Fruit fly (Drosophila melanogaster) Kc167 (cell line): ENCODE measurements around the gene CG5793.

Experiments used
- Myc ChIP-seq: fragments of >200 bp; optimal IDR thresholded peaks from 2 replicates; lab custom pipeline; 2017; ENCODE audit warnings: missing external identifiers
- Sin3A ChIP-seq: fragments of >200 bp; optimal IDR thresholded peaks from 2 replicates; lab custom pipeline; 2018; ENCODE audit warnings: missing external identifiers
- h ChIP-seq: fragments of >200 bp; optimal IDR thresholded peaks from 3 replicates; lab custom pipeline; 2018; ENCODE audit warnings: missing external identifiers
- insv ChIP-seq: fragments of >200 bp; optimal IDR thresholded peaks from 3 replicates; lab custom pipeline; 2018; ENCODE audit warnings: missing external identifiers
- psq ChIP-seq: fragments of >200 bp; optimal IDR thresholded peaks from 2 replicates; lab custom pipeline; 2017; ENCODE audit warnings: missing external identifiers
- ttk ChIP-seq: sonication (Bioruptor generic); optimal IDR thresholded peaks from 2 replicates; lab custom pipeline; 2017; ENCODE audit warnings: missing external identifiers

The CG5793 gene

dm6 chr3R:21094292-21094691 is 33.1 kb upstream of the CG5793 start:
- no peak for TF ChIP-seq Sin3A (lab: Kevin White, UChicago)
- no peak for TF ChIP-seq h (lab: Kevin White, UChicago)
- no peak for TF ChIP-seq ttk (lab: Kevin White, UChicago)
- no peak for TF ChIP-seq psq (lab: Kevin White, UChicago)
- no peak for TF ChIP-seq insv (lab: Kevin White, UChicago)

- TF ChIP-seq Myc (lab: Kevin White, UChicago) (no peak), ttk (lab: Kevin White, UChicago) (no peak), psq (lab: Kevin White, UChicago) (no peak), h (lab: Kevin White, UChicago) (no peak), insv (lab: Kevin White, UChicago) (no peak), Sin3A (lab: Kevin White, UChicago) (no peak)
Measured at dm6 chr3R:21096532-21097143, 30.7 kb upstream of the CG5793 start.

- TF ChIP-seq insv (lab: Kevin White, UChicago) (no peak), Myc (lab: Kevin White, UChicago) (no peak), ttk (lab: Kevin White, UChicago) (no peak), Sin3A (lab: Kevin White, UChicago) (no peak), psq (lab: Kevin White, UChicago) (no peak)
Measured at dm6 chr3R:21097160-21097559, 30.2 kb upstream of the CG5793 start.

- no peak for TF ChIP-seq psq (lab: Kevin White, UChicago)
- no peak for TF ChIP-seq Sin3A (lab: Kevin White, UChicago)
- TF ChIP-seq insv (lab: Kevin White, UChicago) = no peak
- TF ChIP-seq ttk (lab: Kevin White, UChicago) = no peak
- TF ChIP-seq h (lab: Kevin White, UChicago) = no peak
- TF ChIP-seq Myc (lab: Kevin White, UChicago) = no peak
Measured at dm6 chr3R:21097631-21098117, 29.7 kb upstream of the CG5793 start, which contains the start of gene RhoGAP93B. Gene RhoGAP93B, minus strand, starts transcription at chr3R:21097827.

dm6 chr3R:21101453-21102214 is 25.7 kb upstream of the CG5793 start, which contains the start of the genes CG7044 and Tbc1d22:
Gene CG7044, minus strand, starts transcription at chr3R:21101718.
Gene Tbc1d22, plus strand, starts transcription at chr3R:21102199.
- TF ChIP-seq h (lab: Kevin White, UChicago) (no peak), ttk (lab: Kevin White, UChicago) (no peak), psq (lab: Kevin White, UChicago) (no peak), Myc (lab: Kevin White, UChicago) (no peak), insv (lab: Kevin White, UChicago) (no peak), Sin3A (lab: Kevin White, UChicago) (peak; percentile 87)

- no peak for TF ChIP-seq h (lab: Kevin White, UChicago)
- TF ChIP-seq insv (lab: Kevin White, UChicago) = no peak
- TF ChIP-seq Myc (lab: Kevin White, UChicago) = no peak
- no peak for TF ChIP-seq Sin3A (lab: Kevin White, UChicago)
- TF ChIP-seq psq (lab: Kevin White, UChicago) = no peak
- TF ChIP-seq ttk (lab: Kevin White, UChicago) = no peak
Measured at dm6 chr3R:21102477-21102876, 24.9 kb upstream of the CG5793 start.

dm6 chr3R:21107907-21108591 is 19.3 kb upstream of the CG5793 start, which contains the start of the genes Sec15 and rtet:
Gene Sec15, minus strand, starts transcription at chr3R:21107972.
Gene rtet, plus strand, starts transcription at chr3R:21108446.
- TF ChIP-seq Myc (lab: Kevin White, UChicago) (no peak), psq (lab: Kevin White, UChicago) (peak; percentile 74)

- no peak for TF ChIP-seq h (lab: Kevin White, UChicago)
- no peak for TF ChIP-seq psq (lab: Kevin White, UChicago)
- no peak for TF ChIP-seq Myc (lab: Kevin White, UChicago)
- no peak for TF ChIP-seq insv (lab: Kevin White, UChicago)
- no peak for TF ChIP-seq Sin3A (lab: Kevin White, UChicago)
- TF ChIP-seq ttk (lab: Kevin White, UChicago) = no peak
Measured at dm6 chr3R:21109712-21110111, 17.7 kb upstream of the CG5793 start.

- TF ChIP-seq insv (lab: Kevin White, UChicago) = no peak
- no peak for TF ChIP-seq h (lab: Kevin White, UChicago)
- TF ChIP-seq Sin3A (lab: Kevin White, UChicago) = no peak
- TF ChIP-seq psq (lab: Kevin White, UChicago) = no peak
- no peak for TF ChIP-seq Myc (lab: Kevin White, UChicago)
- no peak for TF ChIP-seq ttk (lab: Kevin White, UChicago)
Measured at dm6 chr3R:21111046-21111480, 16.3 kb upstream of the CG5793 start, which contains the start of gene Rab11. Gene Rab11, plus strand, starts transcription at chr3R:21111408.

dm6 chr3R:21111964-21112740 is 15.2 kb upstream of the CG5793 start:
- TF ChIP-seq ttk (lab: Kevin White, UChicago) (no peak), Myc (lab: Kevin White, UChicago) (no peak), psq (lab: Kevin White, UChicago) (no peak), h (lab: Kevin White, UChicago) (no peak), insv (lab: Kevin White, UChicago) (no peak), Sin3A (lab: Kevin White, UChicago) (no peak)
